Fruit fly (Drosophila melanogaster) whole organism, adult: Measurements from ENCODE around the gene Cln3.

ENCODE experiments used
- CG11617 ChIP-seq: fragments of 200-800 bp; sonication (Bioruptor generic); optimal IDR thresholded peaks from 2 replicates; lab custom pipeline; 2017; ENCODE audit warnings: mild to moderate bottlenecking, missing biosample characterization, missing genetic modification reagents, missing genetic modification characterization
- CG14711 ChIP-seq: fragments of 200-800 bp; sonication (Bioruptor generic); optimal IDR thresholded peaks from 2 replicates; lab custom pipeline; 2018; ENCODE audit warnings: missing biosample characterization, mild to moderate bottlenecking, missing genetic modification characterization, moderate library complexity
- CG33017 ChIP-seq: fragments of 200-800 bp; sonication (Bioruptor generic); optimal IDR thresholded peaks from 2 replicates; lab custom pipeline; 2018; ENCODE audit warnings: missing biosample characterization, mild to moderate bottlenecking, missing genetic modification characterization, moderate library complexity
- CG5204 ChIP-seq: fragments of 200-800 bp; sonication (Bioruptor generic); optimal IDR thresholded peaks from 2 replicates; lab custom pipeline; 2016; ENCODE audit warnings: missing biosample characterization, missing genetic modification characterization
- Crg-1 ChIP-seq: fragments of 200-800 bp; sonication (Bioruptor generic); optimal IDR thresholded peaks from 2 replicates; lab custom pipeline; 2016; ENCODE audit warnings: missing biosample characterization, missing genetic modification characterization
- Hr96 ChIP-seq: fragments of 200-800 bp; sonication (Bioruptor generic); optimal IDR thresholded peaks from 2 replicates; lab custom pipeline; 2016; ENCODE audit warnings: missing biosample characterization, missing genetic modification characterization
- bab1 ChIP-seq: fragments of 200-800 bp; sonication (Bioruptor generic); optimal IDR thresholded peaks from 3 replicates; lab custom pipeline; 2019; ENCODE audit warnings: missing biosample characterization, mild to moderate bottlenecking, missing genetic modification characterization, moderate library complexity
- cic ChIP-seq: fragments of 200-800 bp; sonication (Bioruptor generic); optimal IDR thresholded peaks from 2 replicates; lab custom pipeline; 2017; ENCODE audit warnings: missing biosample characterization, mild to moderate bottlenecking, missing genetic modification characterization, moderate library complexity
- cnc ChIP-seq, 2 experiments: fragments of >200 bp; optimal IDR thresholded peaks; 2 replicates each; lab custom pipeline; 2017
- kay ChIP-seq: fragments of 200-800 bp; sonication (Bioruptor generic); peaks from one replicate; lab custom pipeline; 2016; ENCODE audit warnings: missing biosample characterization, missing genetic modification characterization, borderline replicate concordance
- ovo ChIP-seq: fragments of 200-800 bp; sonication (Bioruptor generic); optimal IDR thresholded peaks from 2 replicates; lab custom pipeline; 2016; ENCODE audit warnings: missing biosample characterization, missing genetic modification characterization
- pad ChIP-seq: fragments of 200-800 bp; sonication (Bioruptor generic); optimal IDR thresholded peaks from 3 replicates; lab custom pipeline; 2017; ENCODE audit warnings: missing biosample characterization, missing genetic modification characterization, mild to moderate bottlenecking, moderate library complexity, missing genetic modification reagents
- tj ChIP-seq: fragments of 200-800 bp; sonication (Bioruptor generic); optimal IDR thresholded peaks from 3 replicates; lab custom pipeline; 2017; ENCODE audit warnings: missing biosample characterization, mild to moderate bottlenecking, missing genetic modification characterization, moderate library complexity
- toe ChIP-seq: fragments of 200-800 bp; sonication (Bioruptor generic); optimal IDR thresholded peaks from 2 replicates; lab custom pipeline; 2016; ENCODE audit warnings: missing biosample characterization, missing genetic modification characterization

The Cln3 gene

DNA sequence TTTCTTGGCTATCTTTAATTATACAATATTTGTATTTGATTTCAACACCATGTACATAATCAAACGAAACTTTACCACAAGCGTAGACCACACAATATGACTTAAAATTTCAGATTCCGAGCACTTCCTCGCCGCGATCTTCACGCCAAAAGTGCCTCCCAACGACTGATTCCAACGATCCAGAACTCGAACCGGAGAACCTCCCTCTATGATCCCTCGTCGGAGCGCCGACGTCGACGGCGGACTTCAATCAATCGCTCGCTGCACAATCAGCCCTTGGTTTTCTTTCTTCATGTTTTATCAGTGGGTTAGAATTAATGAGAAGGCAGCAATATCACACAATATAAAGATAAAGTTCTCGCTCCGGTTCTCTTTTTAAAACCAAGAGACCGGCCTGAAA is 49.9 kb downstream of the Cln3 start, which contains the start of the genes Adgf-A and Adgf-A2:
Adgf-A (minus strand) TSS at position 172 of the 400 bp plus-strand sequence.
Adgf-A2 (minus strand) TSS at position 172 of the 400 bp plus-strand sequence.
- TF ChIP-seq tj (no peak), CG11617 (GFP tag; lab: Kevin White, UChicago) (no peak), CG5204 (no peak), cic (GFP tag; lab: Kevin White, UChicago) (no peak), bab1 (GFP tag; lab: Kevin White, UChicago) (no peak), CG14711 (tag; lab: Kevin White, UChicago) (no peak), pad (no peak), toe (no peak), Hr96 (GFP tag; lab: Kevin White, UChicago) (no peak), Crg-1 (GFP tag; lab: Kevin White, UChicago) (no peak), cnc (optimal IDR thresholded peaks at IDR 0.05; lab: Kevin White, UChicago) (no peak), ovo (GFP tag; lab: Kevin White, UChicago) (no peak), kay (GFP tag; lab: Kevin White, UChicago) (no peak), CG33017 (tag; lab: Kevin White, UChicago) (no peak)
